Fruit fly (Drosophila melanogaster) whole organism, embryonic: ENCODE measurements around the gene prd1.

Experiments used
- Blimp-1 ChIP-seq: fragments of 200-800 bp; sonication (Bioruptor generic); optimal IDR thresholded peaks from 3 replicates; lab custom pipeline; 2018; ENCODE audit warnings: missing biosample characterization, missing genetic modification characterization, mild to moderate bottlenecking, moderate library complexity, missing genetic modification reagents
- BtbVII ChIP-seq: fragments of 200-800 bp; sonication (Bioruptor generic); optimal IDR thresholded peaks from 3 replicates; lab custom pipeline; 2017; ENCODE audit warnings: missing biosample characterization, mild to moderate bottlenecking, missing genetic modification characterization
- CG12236 ChIP-seq: fragments of 200-800 bp; sonication (Bioruptor generic); optimal IDR thresholded peaks from 2 replicates; lab custom pipeline; 2016; ENCODE audit warnings: missing biosample characterization, missing genetic modification characterization
- CG12391 ChIP-seq: fragments of 200-800 bp; sonication (Bioruptor generic); optimal IDR thresholded peaks from 3 replicates; lab custom pipeline; 2018; ENCODE audit warnings: missing biosample characterization, mild to moderate bottlenecking, missing genetic modification characterization, moderate library complexity
- CG14667 ChIP-seq: fragments of 200-800 bp; sonication (Bioruptor generic); IDR thresholded peaks from 2 replicates; pipeline ENCODE4 v1.3.6; 2022; ENCODE audit warnings: missing biosample characterization, missing genetic modification characterization
- CG18476 ChIP-seq: fragments of 200-800 bp; sonication (Bioruptor generic); optimal IDR thresholded peaks from 2 replicates; lab custom pipeline; 2016; ENCODE audit warnings: missing biosample characterization, mild to moderate bottlenecking, missing genetic modification characterization
- CG18599 ChIP-seq: fragments of 200-800 bp; sonication (Bioruptor generic); optimal IDR thresholded peaks from 3 replicates; lab custom pipeline; 2017; ENCODE audit warnings: missing biosample characterization, missing genetic modification characterization, mild to moderate bottlenecking, moderate library complexity, missing genetic modification reagents
- CG2129 ChIP-seq: fragments of 200-800 bp; sonication (Bioruptor generic); IDR thresholded peaks from 2 replicates; pipeline ENCODE4 v1.3.6; 2022; ENCODE audit warnings: missing biosample characterization, missing genetic modification characterization; ENCODE audit not compliant: partially characterized antibody
- CG2889 ChIP-seq: fragments of 200-800 bp; sonication (Bioruptor generic); IDR thresholded peaks from 3 replicates; pipeline ENCODE4 v1.3.6; 2022; ENCODE audit warnings: missing biosample characterization, missing genetic modification characterization
- CG33213 ChIP-seq: fragments of 200-800 bp; sonication (Bioruptor generic); optimal IDR thresholded peaks from 3 replicates; lab custom pipeline; 2016; ENCODE audit warnings: missing biosample characterization, missing genetic modification characterization
- CG3847 ChIP-seq: fragments of 200-800 bp; sonication (Bioruptor generic); IDR thresholded peaks from 2 replicates; pipeline ENCODE4 v1.3.6; 2022; ENCODE audit warnings: missing biosample characterization, missing genetic modification characterization
- CG8089 ChIP-seq: fragments of 200-800 bp; sonication (Bioruptor generic); optimal IDR thresholded peaks from 3 replicates; lab custom pipeline; 2016; ENCODE audit warnings: missing biosample characterization, missing genetic modification characterization
- CG8924 ChIP-seq: fragments of 200-800 bp; optimal IDR thresholded peaks from 3 replicates; lab custom pipeline; 2019; ENCODE audit warnings: missing biosample characterization, mild to moderate bottlenecking, missing genetic modification characterization, moderate library complexity
- D ChIP-seq, 2 experiments: fragments of 200-800 bp in 1 of 2; fragments of >200 bp in 1 of 2; sonication (Bioruptor generic) in 1 of 2; optimal IDR thresholded peaks; 2 replicates in 1 of 2; 3 replicates in 1 of 2; lab custom pipeline; 2017; ENCODE audit warnings: mild to moderate bottlenecking in 1 of 2, missing biosample characterization in 1 of 2, missing genetic modification characterization in 1 of 2, missing genetic modification reagents in 1 of 2
- Dfd ChIP-seq, 2 experiments: fragments of >200 bp; optimal IDR thresholded peaks; 2 replicates each; lab custom pipeline; 2017; ENCODE audit warnings: missing biosample characterization in 2 of 2, missing genetic modification characterization in 2 of 2
- Dip2 ChIP-seq: fragments of 200-800 bp; sonication (Bioruptor generic); IDR thresholded peaks from 2 replicates; pipeline ENCODE4 v1.3.6; 2022; ENCODE audit warnings: missing biosample characterization, missing genetic modification characterization
- Dref ChIP-seq: fragments of 200-800 bp; sonication (Bioruptor generic); IDR thresholded peaks from 2 replicates; pipeline ENCODE4 v1.3.6; 2022; ENCODE audit warnings: missing biosample characterization, missing genetic modification characterization
- E2f2 ChIP-seq: fragments of 200-800 bp; sonication (Bioruptor generic); IDR thresholded peaks from 2 replicates; pipeline ENCODE4 v1.3.6; 2022; ENCODE audit warnings: missing biosample characterization, missing genetic modification characterization
- Eip74EF ChIP-seq, 2 experiments: fragments of 200-800 bp in 1 of 2; fragments of >200 bp in 1 of 2; sonication (Bioruptor generic) in 1 of 2; optimal IDR thresholded peaks; 2 replicates each; lab custom pipeline; 2017 to 2019; ENCODE audit warnings: missing biosample characterization in 2 of 2, missing genetic modification characterization in 2 of 2, mild to moderate bottlenecking in 1 of 2, moderate library complexity in 1 of 2
- Hmx ChIP-seq: fragments of 200-800 bp; sonication (Bioruptor generic); optimal IDR thresholded peaks from 2 replicates; lab custom pipeline; 2016; ENCODE audit warnings: missing biosample characterization, missing genetic modification characterization
- Hr39 ChIP-seq: fragments of >200 bp; optimal IDR thresholded peaks from 2 replicates; lab custom pipeline; 2017
- Med ChIP-seq: fragments of 200-800 bp; sonication (Bioruptor generic); peaks from one replicate; lab custom pipeline; 2016; ENCODE audit warnings: missing biosample characterization, missing genetic modification characterization, mild to moderate bottlenecking, inconsistent platforms, moderate library complexity
- NC2β ChIP-seq: fragments of 200-800 bp; sonication (Bioruptor generic); optimal IDR thresholded peaks from 2 replicates; lab custom pipeline; 2016; ENCODE audit warnings: missing biosample characterization, missing genetic modification characterization
- Nf-YB ChIP-seq: fragments of 200-800 bp; sonication (Bioruptor generic); optimal IDR thresholded peaks from 3 replicates; lab custom pipeline; 2019; ENCODE audit warnings: missing biosample characterization, mild to moderate bottlenecking, missing genetic modification characterization, moderate library complexity
- Usf ChIP-seq: fragments of 200-800 bp; sonication (Bioruptor generic); optimal IDR thresholded peaks from 2 replicates; lab custom pipeline; 2017; ENCODE audit warnings: missing genotype, missing biosample characterization, missing genetic modification characterization
- Xbp1 ChIP-seq: fragments of 200-800 bp; sonication (Bioruptor generic); optimal IDR thresholded peaks from 3 replicates; lab custom pipeline; 2016; ENCODE audit warnings: missing biosample characterization, mild to moderate bottlenecking, missing genetic modification characterization
- abd-A ChIP-seq: fragments of 200-800 bp; sonication (Bioruptor generic); optimal IDR thresholded peaks from 3 replicates; lab custom pipeline; 2019; ENCODE audit warnings: missing biosample characterization, mild to moderate bottlenecking, missing genetic modification characterization, moderate library complexity
- ac ChIP-seq: fragments of 200-800 bp; sonication (Bioruptor generic); optimal IDR thresholded peaks from 3 replicates; lab custom pipeline; 2017; ENCODE audit warnings: missing biosample characterization, mild to moderate bottlenecking, missing genetic modification characterization
- br ChIP-seq: fragments of >200 bp; optimal IDR thresholded peaks from 2 replicates; lab custom pipeline; 2017
- cad ChIP-seq: fragments of >200 bp; optimal IDR thresholded peaks from 2 replicates; lab custom pipeline; 2017; ENCODE audit warnings: missing biosample characterization, missing genetic modification characterization
- cg ChIP-seq: fragments of 200-800 bp; sonication (Bioruptor generic); optimal IDR thresholded peaks from 3 replicates; lab custom pipeline; 2019; ENCODE audit warnings: missing biosample characterization, mild to moderate bottlenecking, missing genetic modification characterization, moderate library complexity
- dpn ChIP-seq, 2 experiments: fragments of 200-800 bp; sonication (Bioruptor generic); optimal IDR thresholded peaks; 3 replicates each; lab custom pipeline; 2016; ENCODE audit warnings: missing biosample characterization in 2 of 2, missing genetic modification characterization in 2 of 2
- fd64A ChIP-seq: fragments of 200-800 bp; sonication (Bioruptor generic); optimal IDR thresholded peaks from 3 replicates; lab custom pipeline; 2018; ENCODE audit warnings: missing biosample characterization, mild to moderate bottlenecking, missing genetic modification characterization
- ftz-f1 ChIP-seq: fragments of 200-800 bp; sonication (Bioruptor generic); optimal IDR thresholded peaks from 2 replicates; lab custom pipeline; 2016; ENCODE audit warnings: missing biosample characterization, missing genetic modification characterization
- ham ChIP-seq: fragments of 200-800 bp; sonication (Bioruptor generic); IDR thresholded peaks from 2 replicates; pipeline ENCODE4 v1.3.6; 2022; ENCODE audit warnings: missing biosample characterization, missing genetic modification characterization
- jigr1 ChIP-seq: fragments of 200-800 bp; sonication (Bioruptor generic); IDR thresholded peaks from 3 replicates; pipeline ENCODE4 v1.3.6; 2022; ENCODE audit warnings: missing biosample characterization, missing genetic modification characterization
- peb ChIP-seq: fragments of 200-800 bp; sonication (Bioruptor generic); IDR thresholded peaks from 2 replicates; pipeline ENCODE4 v1.3.6; 2022; ENCODE audit warnings: missing biosample characterization, missing genetic modification characterization
- pfk ChIP-seq: fragments of 200-800 bp; sonication (Bioruptor generic); optimal IDR thresholded peaks from 2 replicates; lab custom pipeline; 2018; ENCODE audit warnings: missing biosample characterization, mild to moderate bottlenecking, missing genetic modification characterization, moderate library complexity
- prd ChIP-seq, 3 experiments: fragments of >200 bp in 2 of 3; fragments of 200-800 bp in 1 of 3; sonication (Bioruptor generic) in 1 of 3; optimal IDR thresholded peaks in 2 of 3; IDR thresholded peaks in 1 of 3; 2 replicates in 2 of 3; 3 replicates in 1 of 3; pipeline versions ENCODE4 v1.3.6 to Lab custom; 2017 to 2022; ENCODE audit warnings: missing biosample characterization in 1 of 3, missing genetic modification characterization in 1 of 3
- pros ChIP-seq: fragments of 200-800 bp; sonication (Bioruptor generic); optimal IDR thresholded peaks from 3 replicates; lab custom pipeline; 2019; ENCODE audit warnings: missing biosample characterization, mild to moderate bottlenecking, missing genetic modification characterization, moderate library complexity
- ranshi ChIP-seq: fragments of 200-800 bp; sonication (Bioruptor generic); IDR thresholded peaks from 2 replicates; pipeline ENCODE4 v1.3.6; 2022; ENCODE audit warnings: missing biosample characterization, missing genetic modification characterization
- run ChIP-seq: fragments of 200-800 bp; sonication (Bioruptor generic); optimal IDR thresholded peaks from 3 replicates; lab custom pipeline; 2018; ENCODE audit warnings: missing biosample characterization, mild to moderate bottlenecking, missing genetic modification characterization
- sd ChIP-seq: fragments of 200-800 bp; sonication (Bioruptor generic); optimal IDR thresholded peaks from 3 replicates; lab custom pipeline; 2018; ENCODE audit warnings: missing biosample characterization, mild to moderate bottlenecking, missing genetic modification characterization, moderate library complexity
- sens ChIP-seq: fragments of 200-800 bp; sonication (Bioruptor generic); peaks from one replicate; lab custom pipeline; 2016; ENCODE audit warnings: missing biosample characterization, missing genetic modification characterization
- seq ChIP-seq: fragments of 200-800 bp; sonication (Bioruptor generic); IDR thresholded peaks from 2 replicates; pipeline ENCODE4 v1.3.6; 2022; ENCODE audit warnings: missing biosample characterization, missing genetic modification characterization
- twi ChIP-seq: fragments of 200-800 bp; optimal IDR thresholded peaks from 2 replicates; lab custom pipeline; 2019; ENCODE audit warnings: missing biosample characterization, mild to moderate bottlenecking, missing genetic modification characterization, moderate library complexity
- zfh1 ChIP-seq: fragments of 200-800 bp; sonication (Bioruptor generic); IDR thresholded peaks from 3 replicates; pipeline ENCODE4 v1.3.6; 2022; ENCODE audit warnings: missing biosample characterization, missing genetic modification characterization

The prd1 gene

dm6 chr3R:11764279-11764880 is 22.4 kb downstream of the prd1 start, which contains the start of gene Lk6 (continued):
- TF ChIP-seq Xbp1 (GFP tag; lab: Kevin White, UChicago) (peak; percentile 28), cad (GFP tag; lab: Kevin White, UChicago) (no peak), run (tag; lab: Kevin White, UChicago) (peak; percentile 82), fd64A (GFP tag; lab: Kevin White, UChicago) (no peak), ham (GFP tag; lab: Robert Waterston, UW) (no peak), ftz-f1 (GFP tag; lab: Kevin White, UChicago) (no peak)

dm6 chr3R:11763494-11764278 is 23.1 kb downstream of the prd1 start:
- TF ChIP-seq zfh1 (GFP tag; lab: Robert Waterston, UW) (no peak), Dfd (GFP tag; optimal IDR thresholded peaks at IDR 0.05; lab: Kevin White, UChicago) (no peak), CG2129 (GFP tag; lab: Robert Waterston, UW) (no peak), ac (peak; percentile 71), CG8089 (no peak), pfk (peak; percentile 51), D (optimal IDR thresholded peaks at IDR 0.05; lab: Kevin White, UChicago) (peak; percentile 14), D (GFP tag; optimal IDR thresholded peaks at IDR 0.05; lab: Kevin White, UChicago) (no peak), Nf-YB (GFP tag; lab: Kevin White, UChicago) (peak; percentile 71), CG12391 (tag; lab: Kevin White, UChicago) (no peak), BtbVII (GFP tag; lab: Kevin White, UChicago) (no peak), dpn (GFP tag; optimal IDR thresholded peaks at IDR 0.05; lab: Kevin White, UChicago) (no peak), CG12236 (GFP tag; lab: Kevin White, UChicago) (no peak), CG33213 (GFP tag; lab: Kevin White, UChicago) (no peak), twi (tag; lab: Kevin White, UChicago) (peak; percentile 16), sd (peak; percentile 20), ranshi (GFP tag; lab: Robert Waterston, UW) (no peak), br (lab: Kevin White, UChicago) (no peak), Blimp-1 (GFP tag; lab: Kevin White, UChicago) (no peak), CG18476 (GFP tag; lab: Kevin White, UChicago) (no peak), jigr1 (no peak), Hmx (GFP tag; lab: Kevin White, UChicago) (no peak), E2f2 (GFP tag; lab: Robert Waterston, UW) (no peak), CG2889 (no peak), abd-A (tag; lab: Kevin White, UChicago) (peak; percentile 46), prd (optimal IDR thresholded peaks at IDR 0.05; lab: Kevin White, UChicago) (no peak), prd (GFP tag; IDR thresholded peaks at IDR 0.05; lab: Robert Waterston, UW) (no peak), peb (GFP tag; lab: Robert Waterston, UW) (no peak), cg (GFP tag; lab: Kevin White, UChicago) (peak; percentile 28), Usf (GFP tag; lab: Kevin White, UChicago) (no peak), NC2β (GFP tag; lab: Kevin White, UChicago) (no peak), pros (peak; percentile 57), CG18599 (no peak), Dref (GFP tag; lab: Robert Waterston, UW) (no peak), CG3847 (GFP tag; lab: Robert Waterston, UW) (no peak), sens (GFP tag; lab: Kevin White, UChicago) (peak; percentile 77), CG14667 (GFP tag; lab: Robert Waterston, UW) (no peak), Eip74EF (GFP tag; optimal IDR thresholded peaks at IDR 0.05; lab: Kevin White, UChicago) (no peak), run (tag; lab: Kevin White, UChicago) (no peak), CG8924 (peak; percentile 58), Hr39 (no peak), Med (no peak), seq (GFP tag; lab: Robert Waterston, UW) (no peak), Dip2 (no peak)
